Worm (Caenorhabditis elegans): Measurements from ENCODE around the gene F58F12.2.

F58F12.2 gene

DNA sequence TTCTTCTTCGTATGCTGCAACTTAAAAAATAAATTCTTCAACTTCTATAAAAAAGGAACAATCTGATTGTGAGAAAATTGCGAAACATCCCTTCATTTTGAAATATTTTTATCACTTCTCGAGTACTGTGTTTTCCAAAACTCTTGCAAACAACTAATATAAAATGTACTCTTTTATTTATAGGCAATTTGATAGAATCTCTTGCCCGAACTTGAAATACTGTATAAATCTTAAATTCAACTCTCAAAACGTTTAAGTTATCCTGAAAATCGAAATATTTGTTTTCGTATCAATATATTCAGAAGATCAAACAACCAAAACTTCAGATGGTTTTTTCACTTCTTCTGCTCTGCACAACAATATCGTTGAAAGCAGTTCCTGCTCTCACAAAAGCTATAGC, 1.4 kb downstream of the F58F12.2 start, which contains the start of gene F58F12.4:
TSS of gene F58F12.4 (plus strand) at position 301 of the 400 bp plus-strand sequence.
- no peak for TF ChIP-seq snu-23 (GFP tag; optimal IDR thresholded peaks at IDR 0.05)
- TF ChIP-seq mep-1 (tag; optimal IDR thresholded peaks at IDR 0.05) = no peak
- TF ChIP-seq lin-39 (tag; optimal IDR thresholded peaks at IDR 0.05) = no peak
- TF ChIP-seq fkh-10 (GFP tag; optimal IDR thresholded peaks at IDR 0.05) = no peak
- TF ChIP-seq grh-1 (GFP tag; IDR thresholded peaks at IDR 0.05) = no peak
- no peak for TF ChIP-seq ceh-63 (GFP tag; optimal IDR thresholded peaks at IDR 0.05)
- TF ChIP-seq tbx-2 (tag; optimal IDR thresholded peaks at IDR 0.05) = no peak
- no peak for TF ChIP-seq nhr-28 (tag; optimal IDR thresholded peaks at IDR 0.05)
- TF ChIP-seq C04F5.9 (tag; optimal IDR thresholded peaks at IDR 0.05) = no peak
- no peak for TF ChIP-seq F16B12.6 (tag; optimal IDR thresholded peaks at IDR 0.05)
- no peak for TF ChIP-seq C16A3.4 (tag; optimal IDR thresholded peaks at IDR 0.05)
- TF ChIP-seq sox-4 (tag; optimal IDR thresholded peaks at IDR 0.05) = no peak
- TF ChIP-seq sup-37 (GFP tag; optimal IDR thresholded peaks at IDR 0.05) = no peak
- TF ChIP-seq ceh-8 (GFP tag; optimal IDR thresholded peaks at IDR 0.05) = no peak

DNA sequence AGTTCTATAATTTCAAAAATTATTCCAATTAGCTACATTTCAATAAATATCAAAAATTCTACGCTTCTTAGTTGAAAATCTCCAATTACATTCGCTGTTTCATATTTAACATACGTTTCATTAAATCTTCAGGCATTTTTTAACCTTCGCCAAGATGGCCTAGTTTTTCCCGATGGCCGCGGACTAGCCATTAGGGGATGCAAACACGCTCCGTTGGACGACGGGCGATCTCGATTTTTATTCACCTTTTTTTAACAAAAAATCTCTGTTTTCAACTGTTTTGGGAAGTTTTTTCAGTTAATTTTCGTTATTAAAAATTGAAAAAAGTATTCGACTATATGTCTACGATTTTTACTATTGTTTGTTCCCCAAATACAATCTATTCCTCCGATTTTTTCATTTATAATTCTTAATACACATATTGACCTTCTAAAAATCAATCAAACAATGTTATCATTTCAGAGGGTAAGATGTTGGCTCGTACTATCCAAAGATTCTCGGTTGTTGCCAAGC, 4.6 kb downstream of the F58F12.2 start, which contains the start of gene F58F12.1:
TSS of gene F58F12.1 (plus strand) at position 463 of the 513 bp plus-strand sequence.
- TF ChIP-seq swsn-7 (tag; optimal IDR thresholded peaks at IDR 0.05) (peak; percentile 44), nhr-77 (tag; optimal IDR thresholded peaks at IDR 0.05) (no peak), F16B12.6 (tag; optimal IDR thresholded peaks at IDR 0.05) (peak; percentile 22), mab-9 (GFP tag; IDR thresholded peaks at IDR 0.05) (no peak), snpc-4 (tag; optimal IDR thresholded peaks at IDR 0.05) (peak; percentile 64), jun-1 (tag; optimal IDR thresholded peaks at IDR 0.05) (peak; percentile 44), lin-14 (GFP tag; optimal IDR thresholded peaks at IDR 0.05) (peak; percentile 73), irx-1 (tag; optimal IDR thresholded peaks at IDR 0.05) (peak; percentile 73), nhr-19 (GFP tag; conservative IDR thresholded peaks at IDR 0.05) (peak; percentile 46), efl-3 (GFP tag; optimal IDR thresholded peaks at IDR 0.05) (no peak), efl-1 (optimal IDR thresholded peaks at IDR 0.05) (peak; percentile 66 to 73), efl-1 (GFP tag; optimal IDR thresholded peaks at IDR 0.05 in 1 of 2) (peak; percentile 61 to 94), tbx-2 (tag; optimal IDR thresholded peaks at IDR 0.05) (peak; percentile 78), nhr-20 (tag; optimal IDR thresholded peaks at IDR 0.05) (peak; percentile 62), ztf-4 (tag; optimal IDR thresholded peaks at IDR 0.05) (no peak), aha-1 (tag; optimal IDR thresholded peaks at IDR 0.05) (no peak), pag-3 (tag; optimal IDR thresholded peaks at IDR 0.05; ENCODE audit: borderline replicate concordance, insufficient read depth) (no peak), zag-1 (tag; optimal IDR thresholded peaks at IDR 0.05) (no peak), nhr-76 (tag; optimal IDR thresholded peaks at IDR 0.05) (no peak), nhr-90 (tag; optimal IDR thresholded peaks at IDR 0.05; ENCODE audit: poor library complexity) (peak; percentile 51), alr-1 (tag; optimal IDR thresholded peaks at IDR 0.05; ENCODE audit: borderline replicate concordance) (no peak), nhr-85 (tag) (peak; percentile 87), lin-15B (tag; optimal IDR thresholded peaks at IDR 0.05) (peak; percentile 87), rnt-1 (tag; optimal IDR thresholded peaks at IDR 0.05) (peak; percentile 95), lir-3 (tag; optimal IDR thresholded peaks at IDR 0.05; ENCODE audit: poor library complexity) (peak; percentile 87), tlp-1 (tag; optimal IDR thresholded peaks at IDR 0.05) (no peak), lin-13 (GFP tag; optimal IDR thresholded peaks at IDR 0.05) (peak; percentile 50), hlh-17 (GFP tag; optimal IDR thresholded peaks at IDR 0.05; ENCODE audit: borderline replicate concordance) (no peak), fkh-10 (GFP tag; optimal IDR thresholded peaks at IDR 0.05) (no peak), lin-39 (tag; optimal IDR thresholded peaks at IDR 0.05) (no peak), skn-1 (tag; optimal IDR thresholded peaks at IDR 0.05) (no peak), xbp-1 (tag; optimal IDR thresholded peaks at IDR 0.05) (peak; percentile 75), snu-23 (GFP tag; optimal IDR thresholded peaks at IDR 0.05) (peak; percentile 66), nhr-28 (tag; optimal IDR thresholded peaks at IDR 0.05) (no peak), C34B4.2 (tag; optimal IDR thresholded peaks at IDR 0.05) (no peak), unc-62 (GFP tag; optimal IDR thresholded peaks at IDR 0.05) (no peak), fos-1 (tag; optimal IDR thresholded peaks at IDR 0.05) (no peak), pax-3 (tag; optimal IDR thresholded peaks at IDR 0.05) (peak; percentile 38), pqm-1 (tag; optimal IDR thresholded peaks at IDR 0.05) (no peak), mdl-1 (tag; optimal IDR thresholded peaks at IDR 0.05) (peak in 1 of 2 experiments; percentile 27), ztf-11 (tag; optimal IDR thresholded peaks at IDR 0.05) (peak in 1 of 2 experiments; percentile 51), nhr-47 (tag; optimal IDR thresholded peaks at IDR 0.05) (peak; percentile 72), mep-1 (tag; optimal IDR thresholded peaks at IDR 0.05) (peak; percentile 81)
